Worm (Caenorhabditis elegans) whole organism, late embryonic: ENCODE results near the gene sto-6.
A peak's percentile ranks its signal among the peaks of the same experiment; 100 is the strongest.

Source experiments
- C08G9.2 ChIP-seq: sonication (generic microtip); optimal IDR thresholded peaks from 2 replicates; lab custom pipeline; 2016; ENCODE audit warnings: mild to moderate bottlenecking, missing genetic modification characterization, moderate library complexity, missing compliant biosample characterization
- F13H6.1 ChIP-seq: sonication (generic microtip); optimal IDR thresholded peaks from 2 replicates; lab custom pipeline; 2016; ENCODE audit warnings: missing genetic modification characterization, missing compliant biosample characterization
- K02D7.2 ChIP-seq: sonication (generic microtip); optimal IDR thresholded peaks from 2 replicates; lab custom pipeline; 2017; ENCODE audit warnings: mild to moderate bottlenecking, missing genetic modification characterization, missing compliant biosample characterization
- T23F11.4 ChIP-seq: fragments of 200-800 bp; sonication (Bioruptor generic); optimal IDR thresholded peaks from 2 replicates; lab custom pipeline; 2018; ENCODE audit warnings: mild to moderate bottlenecking, missing genetic modification characterization, missing compliant biosample characterization
- Y22D7AL.16 ChIP-seq: sonication (generic microtip); optimal IDR thresholded peaks from 2 replicates; lab custom pipeline; 2016; ENCODE audit warnings: missing genetic modification characterization, missing compliant biosample characterization
- ama-1 ChIP-seq: fragments of 150-350 bp; optimal IDR thresholded peaks from 2 replicates; lab custom pipeline; 2014
- ceh-14 ChIP-seq: sonication (generic microtip); optimal IDR thresholded peaks from 2 replicates; lab custom pipeline; 2016; ENCODE audit warnings: missing genotype, missing genetic modification characterization, missing compliant biosample characterization
- ceh-2 ChIP-seq: sonication (generic microtip); optimal IDR thresholded peaks from 2 replicates; lab custom pipeline; 2016; ENCODE audit warnings: missing genotype, missing genetic modification characterization, missing compliant biosample characterization
- ceh-30 ChIP-seq: fragments of 150-350 bp; optimal IDR thresholded peaks from 2 replicates; lab custom pipeline; 2014; ENCODE audit warnings: missing biosample characterization, missing genetic modification characterization
- ceh-31 ChIP-seq: sonication (generic microtip); optimal IDR thresholded peaks from 2 replicates; lab custom pipeline; 2016; ENCODE audit warnings: missing genetic modification characterization, missing compliant biosample characterization
- ceh-34 ChIP-seq: sonication (generic microtip); optimal IDR thresholded peaks from 2 replicates; lab custom pipeline; 2016; ENCODE audit warnings: mild to moderate bottlenecking, missing genetic modification characterization, missing compliant biosample characterization
- ceh-45 ChIP-seq: fragments of 200-800 bp; sonication (Bioruptor generic); IDR thresholded peaks from 2 replicates; pipeline ENCODE4 v1.3.6; 2022; ENCODE audit warnings: missing genetic modification reagents, missing genetic modification characterization, missing compliant biosample characterization
- ceh-48 ChIP-seq: sonication (generic microtip); optimal IDR thresholded peaks from 2 replicates; lab custom pipeline; 2016; ENCODE audit warnings: missing genetic modification characterization, inconsistent platforms, missing compliant biosample characterization
- ceh-6 ChIP-seq: fragments of 200-800 bp; sonication (Bioruptor generic); optimal IDR thresholded peaks from 2 replicates; lab custom pipeline; 2018; ENCODE audit warnings: mild to moderate bottlenecking, missing genetic modification characterization, missing compliant biosample characterization
- ceh-9 ChIP-seq: sonication (generic microtip); optimal IDR thresholded peaks from 2 replicates; lab custom pipeline; 2016; ENCODE audit warnings: mild to moderate bottlenecking, missing genetic modification characterization, inconsistent platforms, missing compliant biosample characterization
- che-1 ChIP-seq: sonication (generic microtip); optimal IDR thresholded peaks from 2 replicates; lab custom pipeline; 2016; ENCODE audit warnings: mild to moderate bottlenecking, missing genetic modification characterization, missing compliant biosample characterization
- dmd-4 ChIP-seq: sonication (generic microtip); optimal IDR thresholded peaks from 2 replicates; lab custom pipeline; 2016; ENCODE audit warnings: borderline replicate concordance, missing genetic modification characterization, missing compliant biosample characterization
- dve-1 ChIP-seq: sonication (generic microtip); optimal IDR thresholded peaks from 2 replicates; lab custom pipeline; 2017; ENCODE audit warnings: antibody characterized with exemption, mild to moderate bottlenecking, missing genetic modification characterization, missing compliant biosample characterization
- elt-2 ChIP-seq: sonication (generic microtip); optimal IDR thresholded peaks from 2 replicates; lab custom pipeline; 2016; ENCODE audit warnings: missing genetic modification reagents, missing genetic modification characterization, missing compliant biosample characterization
- elt-4 ChIP-seq: sonication (generic microtip); optimal IDR thresholded peaks from 2 replicates; lab custom pipeline; 2016; ENCODE audit warnings: missing genetic modification characterization, missing compliant biosample characterization
- ets-4 ChIP-seq: sonication (generic microtip); optimal IDR thresholded peaks from 2 replicates; lab custom pipeline; 2016; ENCODE audit warnings: missing genetic modification characterization, missing compliant biosample characterization
- fkh-10 ChIP-seq: fragments of 150-350 bp; optimal IDR thresholded peaks from 2 replicates; lab custom pipeline; 2014; ENCODE audit warnings: missing biosample characterization, missing genetic modification reagents, missing genetic modification characterization
- fkh-6 ChIP-seq: sonication (generic microtip); optimal IDR thresholded peaks from 2 replicates; lab custom pipeline; 2016; ENCODE audit warnings: missing genetic modification characterization, missing compliant biosample characterization
- gmeb-2 ChIP-seq: sonication (generic microtip); optimal IDR thresholded peaks from 2 replicates; lab custom pipeline; 2016; ENCODE audit warnings: missing genetic modification characterization, inconsistent platforms, missing compliant biosample characterization
- hlh-13 ChIP-seq: fragments of 200-800 bp; sonication (Bioruptor generic); optimal IDR thresholded peaks from 2 replicates; lab custom pipeline; 2018; ENCODE audit warnings: mild to moderate bottlenecking, missing genetic modification characterization, missing compliant biosample characterization
- hlh-6 ChIP-seq: sonication (generic microtip); optimal IDR thresholded peaks from 2 replicates; lab custom pipeline; 2016; ENCODE audit warnings: missing genotype, missing genetic modification characterization, missing compliant biosample characterization
- madf-2 ChIP-seq: sonication (generic microtip); optimal IDR thresholded peaks from 2 replicates; lab custom pipeline; 2017; ENCODE audit warnings: missing genetic modification characterization, missing compliant biosample characterization
- nfya-1 ChIP-seq: sonication (generic microtip); optimal IDR thresholded peaks from 2 replicates; lab custom pipeline; 2017; ENCODE audit warnings: missing genetic modification characterization, mild to moderate bottlenecking, missing compliant biosample characterization, antibody characterized with exemption, moderate library complexity
- nhr-232 ChIP-seq: sonication (generic microtip); optimal IDR thresholded peaks from 2 replicates; lab custom pipeline; 2016; ENCODE audit warnings: missing genetic modification characterization, missing compliant biosample characterization
- odd-2 ChIP-seq: sonication (generic microtip); optimal IDR thresholded peaks from 2 replicates; lab custom pipeline; 2017; ENCODE audit warnings: antibody characterized with exemption, mild to moderate bottlenecking, missing genetic modification characterization, missing compliant biosample characterization
- pag-3 ChIP-seq: sonication (generic microtip); optimal IDR thresholded peaks from 2 replicates; lab custom pipeline; 2016; ENCODE audit warnings: missing compliant biosample characterization, missing genetic modification characterization, borderline replicate concordance
- pha-4 ChIP-seq: fragments of 150-350 bp; optimal IDR thresholded peaks from 2 replicates; lab custom pipeline; 2018; ENCODE audit warnings: missing biosample characterization, missing genetic modification reagents, missing genetic modification characterization
- pros-1 ChIP-seq: fragments of 150-350 bp; optimal IDR thresholded peaks from 2 replicates; lab custom pipeline; 2014; ENCODE audit warnings: missing biosample characterization, missing genetic modification reagents, missing genetic modification characterization
- rnt-1 ChIP-seq: sonication (generic microtip); optimal IDR thresholded peaks from 2 replicates; lab custom pipeline; 2016; ENCODE audit warnings: missing genetic modification characterization, missing compliant biosample characterization
- sdc-2 ChIP-seq: sonication (generic microtip); optimal IDR thresholded peaks from 2 replicates; lab custom pipeline; 2016; ENCODE audit warnings: missing genotype, missing genetic modification characterization, missing compliant biosample characterization
- sox-2 ChIP-seq: fragments of 200-800 bp; sonication (Bioruptor generic); IDR thresholded peaks from 2 replicates; pipeline ENCODE4 v1.3.6; 2022; ENCODE audit warnings: missing genetic modification reagents, missing genetic modification characterization, missing compliant biosample characterization
- syd-9 ChIP-seq: sonication (generic microtip); optimal IDR thresholded peaks from 2 replicates; lab custom pipeline; 2016; ENCODE audit warnings: mild to moderate bottlenecking, missing genetic modification characterization, moderate library complexity, missing compliant biosample characterization
- tbx-2 ChIP-seq: sonication (generic microtip); optimal IDR thresholded peaks from 2 replicates; lab custom pipeline; 2016; ENCODE audit warnings: missing genetic modification characterization, missing compliant biosample characterization
- unc-3 ChIP-seq, 2 experiments: fragments of 200-800 bp in 1 of 2; sonication (Bioruptor generic) in 1 of 2; sonication (generic microtip) in 1 of 2; conservative IDR thresholded peaks in 1 of 2; optimal IDR thresholded peaks in 1 of 2; 2 replicates each; pipeline versions ENCODE4 v1.3.6 to Lab custom; 2016 to 2022; ENCODE audit warnings: missing compliant biosample characterization in 2 of 2, missing genetic modification characterization in 2 of 2, missing genetic modification reagents in 1 of 2
- unc-42 ChIP-seq: sonication (generic microtip); optimal IDR thresholded peaks from 2 replicates; lab custom pipeline; 2016; ENCODE audit warnings: missing genotype, missing genetic modification characterization, missing compliant biosample characterization
- unc-86 ChIP-seq: sonication (generic microtip); optimal IDR thresholded peaks from 2 replicates; lab custom pipeline; 2016; ENCODE audit warnings: missing genetic modification characterization, missing compliant biosample characterization
- zip-5 ChIP-seq: sonication (generic microtip); optimal IDR thresholded peaks from 2 replicates; lab custom pipeline; 2016; ENCODE audit warnings: missing genetic modification characterization, missing compliant biosample characterization
- ztf-16 ChIP-seq: sonication (generic microtip); optimal IDR thresholded peaks from 2 replicates; lab custom pipeline; 2017; ENCODE audit warnings: missing genetic modification characterization, missing compliant biosample characterization

sto-6 gene

DNA sequence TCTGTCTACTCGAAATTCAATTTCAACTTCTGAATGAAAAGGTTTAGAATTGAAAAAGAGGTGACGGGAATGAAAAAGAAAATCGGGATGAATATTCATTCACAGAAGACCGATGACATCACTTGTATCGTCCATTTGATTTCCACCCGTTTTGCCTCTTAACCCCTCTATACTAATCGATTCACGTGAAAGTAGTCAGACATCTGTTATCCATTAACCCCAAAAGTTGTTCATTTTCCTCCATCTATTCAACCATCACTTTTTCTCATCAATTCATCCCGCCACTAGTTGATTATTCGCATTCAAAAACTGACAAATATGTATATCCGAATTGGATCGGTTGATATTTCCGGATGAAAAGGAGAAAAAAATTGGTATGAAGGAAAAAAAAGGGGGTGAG lies 39.7 kb upstream of the sto-6 start:
- no peak for TF ChIP-seq elt-4 (tag; lab: Kevin White, UChicago)
- TF ChIP-seq tbx-2 (tag; lab: Kevin White, UChicago), result no peak
- TF ChIP-seq ceh-9 (tag; lab: Kevin White, UChicago), result no peak
- no peak for TF ChIP-seq ceh-48 (tag; lab: Kevin White, UChicago)
- TF ChIP-seq sdc-2 (tag; lab: Kevin White, UChicago), result no peak
- TF ChIP-seq ceh-30 (tag; lab: Kevin White, UChicago), result no peak
- no peak for TF ChIP-seq T23F11.4 (GFP tag; lab: Kevin White, UChicago)
- TF ChIP-seq pros-1 (tag; lab: Kevin White, UChicago), result no peak
- TF ChIP-seq ceh-14 (tag; lab: Kevin White, UChicago), result no peak
- TF ChIP-seq unc-42 (tag; lab: Kevin White, UChicago), result no peak
- no peak for TF ChIP-seq nhr-232 (tag; lab: Kevin White, UChicago)
- TF ChIP-seq madf-2 (tag; lab: Kevin White, UChicago), result no peak
- no peak for TF ChIP-seq elt-2
- TF ChIP-seq che-1 (tag; lab: Kevin White, UChicago), result no peak
- no peak for TF ChIP-seq odd-2
- no peak for TF ChIP-seq dmd-4 (tag; lab: Kevin White, UChicago)
- no peak for TF ChIP-seq ceh-2 (tag; lab: Kevin White, UChicago)
- TF ChIP-seq unc-86 (tag; lab: Kevin White, UChicago), result no peak
- TF ChIP-seq, all 69 proteins: peak for 0

DNA sequence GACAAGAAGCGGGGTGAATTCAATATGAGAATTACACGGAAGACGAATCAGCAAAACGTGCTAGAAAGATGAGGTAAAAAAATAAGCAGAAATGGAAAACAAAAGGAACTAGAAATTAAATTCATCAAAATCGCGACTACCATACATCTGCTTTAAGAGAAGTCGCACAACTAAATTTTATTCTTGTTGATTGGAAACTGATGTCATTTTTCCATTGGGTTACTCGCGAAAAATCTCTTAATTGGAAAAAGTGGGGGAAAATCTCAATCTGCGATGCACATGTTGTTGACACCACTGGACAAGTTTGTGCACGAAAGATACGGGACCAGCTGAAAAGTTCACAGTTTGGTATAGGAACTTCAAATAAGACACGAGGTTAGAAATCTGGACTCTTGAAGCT lies 35.3 kb upstream of the sto-6 start:
- TF ChIP-seq nhr-232 (tag; lab: Kevin White, UChicago) (no peak), ztf-16 (tag; lab: Kevin White, UChicago) (no peak), che-1 (tag; lab: Kevin White, UChicago) (no peak), rnt-1 (tag; lab: Kevin White, UChicago) (no peak), hlh-6 (tag; lab: Kevin White, UChicago) (no peak), ama-1 (lab: Kevin White, UChicago) (no peak), syd-9 (tag; lab: Kevin White, UChicago) (no peak), sox-2 (GFP tag; lab: Robert Waterston, UW) (no peak), unc-3 (GFP tag; conservative IDR thresholded peaks at IDR 0.05; lab: Robert Waterston, UW) (no peak), unc-3 (tag; optimal IDR thresholded peaks at IDR 0.05; lab: Kevin White, UChicago) (no peak), odd-2 (no peak), dve-1 (no peak)
- TF ChIP-seq, all 69 proteins: peak for 0

DNA sequence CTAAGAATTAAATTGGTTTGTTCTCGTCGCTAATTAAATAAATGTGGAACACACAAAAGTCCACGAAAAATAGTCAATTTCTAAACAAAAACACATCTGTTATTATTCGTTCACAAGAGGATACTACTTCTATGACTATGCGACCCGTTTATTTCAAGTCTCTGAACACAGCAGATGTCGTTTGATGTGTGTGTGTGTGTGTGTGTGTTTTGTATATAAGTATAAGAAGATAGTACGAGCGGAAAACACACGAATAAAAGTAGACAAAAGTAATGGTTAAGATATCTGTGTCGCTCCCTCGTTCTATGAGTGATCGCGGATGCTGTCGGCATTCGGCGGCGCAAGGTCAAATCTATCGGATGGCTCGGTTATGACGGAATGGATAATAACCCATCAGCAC lies 33.4 kb upstream of the sto-6 start:
- TF ChIP-seq F13H6.1 (tag; lab: Kevin White, UChicago), result no peak
- TF ChIP-seq unc-3 (GFP tag; conservative IDR thresholded peaks at IDR 0.05; lab: Robert Waterston, UW), result no peak
- no peak for TF ChIP-seq unc-3 (tag; optimal IDR thresholded peaks at IDR 0.05; lab: Kevin White, UChicago)
- no peak for TF ChIP-seq nhr-232 (tag; lab: Kevin White, UChicago)
- no peak for TF ChIP-seq ceh-31 (tag; lab: Kevin White, UChicago)
- no peak for TF ChIP-seq odd-2
- no peak for TF ChIP-seq K02D7.2 (tag; lab: Kevin White, UChicago)
- no peak for TF ChIP-seq ama-1 (lab: Kevin White, UChicago)
- TF ChIP-seq che-1 (tag; lab: Kevin White, UChicago), result no peak
- TF ChIP-seq ceh-34 (tag; lab: Kevin White, UChicago), result no peak
- TF ChIP-seq sdc-2 (tag; lab: Kevin White, UChicago), result no peak
- no peak for TF ChIP-seq gmeb-2 (tag; lab: Kevin White, UChicago)
- TF ChIP-seq ceh-14 (tag; lab: Kevin White, UChicago), result no peak

DNA sequence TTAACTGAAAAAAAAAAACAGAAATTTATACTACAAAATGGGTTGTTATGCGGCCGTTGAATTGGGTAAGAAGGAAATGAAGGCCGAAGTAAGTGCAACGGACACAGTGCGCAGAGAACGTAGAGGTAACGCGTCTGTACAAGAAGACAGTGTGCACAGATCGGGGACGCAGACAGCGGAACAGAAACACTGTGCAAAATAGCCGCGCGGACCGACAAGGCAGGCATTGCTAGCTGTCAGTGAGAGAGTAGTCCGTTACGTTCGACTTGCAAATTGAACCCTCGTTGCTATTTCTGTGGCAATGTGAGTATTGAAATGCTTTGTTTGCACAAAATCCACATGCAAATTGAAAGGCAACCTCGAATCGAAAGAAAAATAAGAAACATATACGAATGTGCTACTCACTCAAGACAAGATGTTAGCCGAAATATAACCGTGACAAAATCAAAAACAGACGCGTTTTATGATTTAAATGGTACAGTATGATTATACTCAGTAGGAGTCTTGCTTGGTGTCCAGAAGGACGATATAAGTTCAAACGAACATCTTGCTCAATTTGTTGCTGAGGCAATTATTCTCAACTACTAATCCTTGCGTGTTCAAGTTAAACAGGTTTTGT lies 31.6 kb upstream of the sto-6 start:
- TF ChIP-seq nfya-1 (peak; percentile 5), fkh-10 (GFP tag; lab: Kevin White, UChicago) (no peak), tbx-2 (tag; lab: Kevin White, UChicago) (peak; percentile 21), sox-2 (GFP tag; lab: Robert Waterston, UW) (no peak), gmeb-2 (tag; lab: Kevin White, UChicago) (no peak), zip-5 (tag; lab: Kevin White, UChicago) (no peak), pag-3 (tag; lab: Kevin White, UChicago) (no peak), ceh-2 (tag; lab: Kevin White, UChicago) (peak; percentile 7), ets-4 (tag; lab: Kevin White, UChicago) (no peak), Y22D7AL.16 (tag; lab: Kevin White, UChicago) (no peak), ceh-6 (GFP tag; lab: Kevin White, UChicago) (no peak), ceh-45 (GFP tag; lab: Robert Waterston, UW) (no peak), ceh-14 (tag; lab: Kevin White, UChicago) (no peak), odd-2 (no peak), pha-4 (tag; lab: Kevin White, UChicago) (no peak), ceh-31 (tag; lab: Kevin White, UChicago) (no peak), C08G9.2 (no peak), fkh-6 (tag; lab: Kevin White, UChicago) (no peak), hlh-13 (GFP tag; lab: Kevin White, UChicago) (no peak), sdc-2 (tag; lab: Kevin White, UChicago) (no peak), K02D7.2 (tag; lab: Kevin White, UChicago) (no peak), unc-42 (tag; lab: Kevin White, UChicago) (no peak), elt-4 (tag; lab: Kevin White, UChicago) (no peak)
